Fruit fly (Drosophila melanogaster): Measurements from ENCODE around the gene ed.
A peak's percentile ranks its signal among the peaks of the same experiment; 100 is the strongest.

ed gene

dm6 chr2L:4096552-4096951 lies 65.4 kb downstream of the ed start (continued):
- TF ChIP-seq CG3919 (GFP tag; optimal IDR thresholded peaks at IDR 0.05) = peak; percentile 43
- TF ChIP-seq fd59A (GFP tag; optimal IDR thresholded peaks at IDR 0.05) = no peak
- TF ChIP-seq ss (GFP tag; optimal IDR thresholded peaks at IDR 0.05) = peak; percentile 27 to 51
- no peak for TF ChIP-seq fd85E (GFP tag; optimal IDR thresholded peaks at IDR 0.05)
- peak; percentile 37 for TF ChIP-seq CG3032 (tag; optimal IDR thresholded peaks at IDR 0.05)
- peak; percentile 2 for TF ChIP-seq Hr4 (GFP tag; optimal IDR thresholded peaks at IDR 0.05)
- TF ChIP-seq Blimp-1 (GFP tag; optimal IDR thresholded peaks at IDR 0.05) = no peak
- TF ChIP-seq topi (GFP tag; optimal IDR thresholded peaks at IDR 0.05) = peak; percentile 39
- TF ChIP-seq Hr39 (GFP tag; optimal IDR thresholded peaks at IDR 0.05) = peak; percentile 31
- TF ChIP-seq dac (GFP tag; optimal IDR thresholded peaks at IDR 0.05) = no peak
- peak; percentile 52 for TF ChIP-seq acj6 (GFP tag; optimal IDR thresholded peaks at IDR 0.05)
- TF ChIP-seq cyc (GFP tag; optimal IDR thresholded peaks at IDR 0.05) = peak; percentile 30
- no peak for TF ChIP-seq CG6854 (GFP tag; optimal IDR thresholded peaks at IDR 0.05)

- TF ChIP-seq CG11294 (GFP tag; IDR thresholded peaks at IDR 0.05) (no peak), CG6808 (GFP tag; optimal IDR thresholded peaks at IDR 0.05) (peak; percentile 27), Gug (GFP tag; IDR thresholded peaks at IDR 0.05) (no peak), OdsH (GFP tag; optimal IDR thresholded peaks at IDR 0.05) (peak; percentile 12), CG4318 (GFP tag; optimal IDR thresholded peaks at IDR 0.05) (no peak), CG6792 (GFP tag; optimal IDR thresholded peaks at IDR 0.05) (peak; percentile 23), dac (GFP tag; optimal IDR thresholded peaks at IDR 0.05) (no peak), achi (GFP tag; optimal IDR thresholded peaks at IDR 0.05) (peak; percentile 34), eg (GFP tag; IDR thresholded peaks at IDR 0.05) (0 out of 3 replicates have a peak, but pooled peaks have one; percentile 35), Lpt (GFP tag; optimal IDR thresholded peaks at IDR 0.05) (no peak), CG16779 (tag; optimal IDR thresholded peaks at IDR 0.05) (no peak), CG1621 (tag; optimal IDR thresholded peaks at IDR 0.05) (peak; percentile 25), CG6163 (GFP tag; IDR thresholded peaks at IDR 0.05) (peak; percentile 46; the same call in 1 of the 3 replicates), CG34406 (GFP tag; optimal IDR thresholded peaks at IDR 0.05) (peak; percentile 42), CG3919 (GFP tag; optimal IDR thresholded peaks at IDR 0.05) (peak; percentile 14), net (GFP tag; optimal IDR thresholded peaks at IDR 0.05) (no peak), CG15336 (GFP tag; IDR thresholded peaks at IDR 0.05) (no peak), CG8119 (GFP tag; IDR thresholded peaks at IDR 0.05) (no peak), Eip75B (GFP tag; optimal IDR thresholded peaks at IDR 0.05) (peak; percentile 49), CG8632 (GFP tag; optimal IDR thresholded peaks at IDR 0.05) (peak; percentile 13), svp (GFP tag) (peak; percentile 74), Hr39 (GFP tag; optimal IDR thresholded peaks at IDR 0.05) (peak; percentile 49), Blimp-1 (GFP tag; optimal IDR thresholded peaks at IDR 0.05) (no peak), ss (GFP tag; optimal IDR thresholded peaks at IDR 0.05) (peak in 1 of 2 experiments; percentile 14), vri (GFP tag; optimal IDR thresholded peaks at IDR 0.05) (no peak), CG3032 (tag; optimal IDR thresholded peaks at IDR 0.05) (peak; percentile 24), CG6276 (GFP tag; optimal IDR thresholded peaks at IDR 0.05) (no peak), Ets96B (tag; optimal IDR thresholded peaks at IDR 0.05) (peak; percentile 43), Sox15 (GFP tag; optimal IDR thresholded peaks at IDR 0.05) (no peak), CG10631 (GFP tag; optimal IDR thresholded peaks at IDR 0.05) (peak; percentile 51), fd85E (GFP tag; optimal IDR thresholded peaks at IDR 0.05) (no peak), topi (GFP tag; optimal IDR thresholded peaks at IDR 0.05) (peak; percentile 44), CG8319 (GFP tag; optimal IDR thresholded peaks at IDR 0.05) (no peak), pdm3 (GFP tag; optimal IDR thresholded peaks at IDR 0.05) (peak; percentile 38), acj6 (GFP tag; optimal IDR thresholded peaks at IDR 0.05) (peak; percentile 22), Ets21C (GFP tag; optimal IDR thresholded peaks at IDR 0.05) (peak; percentile 3), CG10669 (GFP tag; optimal IDR thresholded peaks at IDR 0.05) (peak; percentile 43), CG6854 (GFP tag; optimal IDR thresholded peaks at IDR 0.05) (no peak), CG11902 (GFP tag; optimal IDR thresholded peaks at IDR 0.05) (peak; percentile 1), Eip78C (GFP tag) (peak; percentile 67), CG32006 (GFP tag; optimal IDR thresholded peaks at IDR 0.05) (peak; percentile 22), esn (GFP tag; optimal IDR thresholded peaks at IDR 0.05) (peak; percentile 56), Met (GFP tag; optimal IDR thresholded peaks at IDR 0.05) (peak; percentile 58), Sox102F (GFP tag; optimal IDR thresholded peaks at IDR 0.05) (peak; percentile 54), Sox14 (GFP tag; optimal IDR thresholded peaks at IDR 0.05) (peak; percentile 28), Hr4 (GFP tag; optimal IDR thresholded peaks at IDR 0.05) (no peak), dsx (GFP tag; optimal IDR thresholded peaks at IDR 0.05; ENCODE audit: poor library complexity, severe bottlenecking) (peak; percentile 0)
Observed at dm6 chr2L:4110132-4110531, 79.0 kb downstream of the ed start.

All from whole organism, prepupa.